Worm (Caenorhabditis elegans) whole organism, L1 larva: ENCODE measurements around the gene dlc-3.
"Not testable (repeated sequence)": the region's sequence is repeated elsewhere in the genome, so short reads cannot be mapped to it uniquely, and the experiment has no call there.

ENCODE experiments used
- fkh-10 ChIP-seq: sonication (generic microtip); optimal IDR thresholded peaks from 2 replicates; lab custom pipeline; 2017; ENCODE audit warnings: missing biosample characterization, missing genetic modification reagents, missing genetic modification characterization
- lin-35 ChIP-seq, 2 experiments: fragments of 150-350 bp; optimal IDR thresholded peaks; 2 replicates each; lab custom pipeline; 2014; ENCODE audit warnings: missing biosample characterization in 2 of 2, missing genetic modification characterization in 2 of 2, missing genetic modification reagents in 2 of 2
- lir-3 ChIP-seq: sonication (generic microtip); optimal IDR thresholded peaks from 2 replicates; lab custom pipeline; 2016; ENCODE audit warnings: mild to moderate bottlenecking, missing genetic modification characterization, moderate library complexity, missing compliant biosample characterization; ENCODE audit not compliant: poor library complexity
- unc-62 ChIP-seq: fragments of 150-350 bp; optimal IDR thresholded peaks from 2 replicates; lab custom pipeline; 2014; ENCODE audit warnings: missing biosample characterization, missing genetic modification reagents, missing genetic modification characterization

ce11 chrIV:16470888-16471287, 38.9 kb downstream of the dlc-3 start, which contains the start of gene VY10G11R.1:
- not testable (repeated sequence) for TF ChIP-seq lin-35 (GFP tag; optimal IDR thresholded peaks at IDR 0.05; lab: Kevin White, UChicago); unc-62 (GFP tag; lab: Kevin White, UChicago); fkh-10 (GFP tag; lab: Kevin White, UChicago); lir-3
